Fruit fly (Drosophila melanogaster) whole organism, embryonic: ENCODE data around the gene Frmd5.

Experiments
- B-H2 ChIP-seq: fragments of 200-800 bp; sonication (Bioruptor generic); optimal IDR thresholded peaks from 2 replicates; lab custom pipeline; 2018; ENCODE audit warnings: missing biosample characterization, mild to moderate bottlenecking, missing genetic modification characterization
- CG10462 ChIP-seq: fragments of 200-800 bp; sonication (Bioruptor generic); optimal IDR thresholded peaks from 2 replicates; lab custom pipeline; 2016; ENCODE audit warnings: missing biosample characterization, missing genetic modification characterization
- CG2199 ChIP-seq: fragments of 200-800 bp; sonication (Bioruptor generic); IDR thresholded peaks from 3 replicates; pipeline ENCODE4 v1.3.6; 2022; ENCODE audit warnings: missing biosample characterization, missing genetic modification characterization
- CG2712 ChIP-seq: fragments of 200-800 bp; optimal IDR thresholded peaks from 3 replicates; lab custom pipeline; 2019; ENCODE audit warnings: missing biosample characterization, mild to moderate bottlenecking, missing genetic modification characterization, moderate library complexity
- CG30431 ChIP-seq: fragments of 200-800 bp; sonication (Bioruptor generic); optimal IDR thresholded peaks from 2 replicates; lab custom pipeline; 2017; ENCODE audit warnings: missing biosample characterization, missing genetic modification characterization
- CG33213 ChIP-seq: fragments of 200-800 bp; sonication (Bioruptor generic); optimal IDR thresholded peaks from 3 replicates; lab custom pipeline; 2016; ENCODE audit warnings: missing biosample characterization, missing genetic modification characterization
- CG33557 ChIP-seq: fragments of 200-800 bp; sonication (Bioruptor generic); optimal IDR thresholded peaks from 2 replicates; lab custom pipeline; 2019; ENCODE audit warnings: missing biosample characterization, mild to moderate bottlenecking, missing genetic modification characterization, moderate library complexity
- CG3847 ChIP-seq: fragments of 200-800 bp; sonication (Bioruptor generic); IDR thresholded peaks from 2 replicates; pipeline ENCODE4 v1.3.6; 2022; ENCODE audit warnings: missing biosample characterization, missing genetic modification characterization
- CG4617 ChIP-seq: fragments of 200-800 bp; sonication (Bioruptor generic); optimal IDR thresholded peaks from 3 replicates; lab custom pipeline; 2016; ENCODE audit warnings: missing biosample characterization, missing genetic modification characterization, borderline replicate concordance
- CG4707 ChIP-seq: fragments of 200-800 bp; sonication (Bioruptor generic); optimal IDR thresholded peaks from 2 replicates; lab custom pipeline; 2018; ENCODE audit warnings: missing biosample characterization, mild to moderate bottlenecking, missing genetic modification characterization, moderate library complexity
- CG5180 ChIP-seq: fragments of 200-800 bp; sonication (Bioruptor generic); optimal IDR thresholded peaks from 3 replicates; lab custom pipeline; 2017; ENCODE audit warnings: missing biosample characterization, missing genetic modification characterization, mild to moderate bottlenecking, moderate library complexity, missing genetic modification reagents
- CG6791 ChIP-seq: fragments of 200-800 bp; sonication (Bioruptor generic); IDR thresholded peaks from 3 replicates; pipeline ENCODE4 v1.3.6; 2022; ENCODE audit warnings: missing biosample characterization, missing genetic modification characterization; ENCODE audit not compliant: partially characterized antibody
- CG8924 ChIP-seq: fragments of 200-800 bp; optimal IDR thresholded peaks from 3 replicates; lab custom pipeline; 2019; ENCODE audit warnings: missing biosample characterization, mild to moderate bottlenecking, missing genetic modification characterization, moderate library complexity
- CG9437 ChIP-seq: fragments of 200-800 bp; sonication (Bioruptor generic); optimal IDR thresholded peaks from 2 replicates; lab custom pipeline; 2018; ENCODE audit warnings: missing biosample characterization, mild to moderate bottlenecking, missing genetic modification characterization
- CG9797 ChIP-seq: fragments of 200-800 bp; sonication (Bioruptor generic); optimal IDR thresholded peaks from 3 replicates; lab custom pipeline; 2018; ENCODE audit warnings: missing biosample characterization, mild to moderate bottlenecking, missing genetic modification characterization
- D19A ChIP-seq: fragments of 200-800 bp; optimal IDR thresholded peaks from 3 replicates; lab custom pipeline; 2019; ENCODE audit warnings: missing biosample characterization, mild to moderate bottlenecking, missing genetic modification characterization, moderate library complexity
- Doc2 ChIP-seq: fragments of 200-800 bp; sonication (Bioruptor generic); IDR thresholded peaks from 2 replicates; pipeline ENCODE4 v1.3.6; 2022; ENCODE audit warnings: missing biosample characterization, missing genetic modification characterization
- Dp ChIP-seq: fragments of 200-800 bp; sonication (Bioruptor generic); optimal IDR thresholded peaks from 2 replicates; lab custom pipeline; 2018; ENCODE audit warnings: missing biosample characterization, mild to moderate bottlenecking, missing genetic modification characterization, moderate library complexity
- Eip74EF ChIP-seq, 2 experiments: fragments of 200-800 bp in 1 of 2; fragments of >200 bp in 1 of 2; sonication (Bioruptor generic) in 1 of 2; optimal IDR thresholded peaks; 2 replicates each; lab custom pipeline; 2017 to 2019; ENCODE audit warnings: missing biosample characterization in 2 of 2, missing genetic modification characterization in 2 of 2, mild to moderate bottlenecking in 1 of 2, moderate library complexity in 1 of 2
- HLH3B ChIP-seq: fragments of 200-800 bp; sonication (Bioruptor generic); IDR thresholded peaks from 2 replicates; pipeline ENCODE4 v1.3.6; 2022; ENCODE audit warnings: missing biosample characterization, missing genetic modification characterization
- Hsf ChIP-seq: fragments of 200-800 bp; sonication (Bioruptor generic); optimal IDR thresholded peaks from 3 replicates; lab custom pipeline; 2016; ENCODE audit warnings: missing biosample characterization, missing genetic modification characterization
- Jarid2 ChIP-seq: fragments of 200-800 bp; sonication (Bioruptor generic); optimal IDR thresholded peaks from 3 replicates; lab custom pipeline; 2017; ENCODE audit warnings: mild to moderate bottlenecking, missing biosample characterization, missing genetic modification reagents, missing genetic modification characterization
- Med ChIP-seq: fragments of 200-800 bp; sonication (Bioruptor generic); peaks from one replicate; lab custom pipeline; 2016; ENCODE audit warnings: missing biosample characterization, missing genetic modification characterization, mild to moderate bottlenecking, inconsistent platforms, moderate library complexity
- NC2β ChIP-seq: fragments of 200-800 bp; sonication (Bioruptor generic); optimal IDR thresholded peaks from 2 replicates; lab custom pipeline; 2016; ENCODE audit warnings: missing biosample characterization, missing genetic modification characterization
- Nf-YB ChIP-seq: fragments of 200-800 bp; sonication (Bioruptor generic); optimal IDR thresholded peaks from 3 replicates; lab custom pipeline; 2019; ENCODE audit warnings: missing biosample characterization, mild to moderate bottlenecking, missing genetic modification characterization, moderate library complexity
- Nf-YC ChIP-seq: fragments of 200-800 bp; optimal IDR thresholded peaks from 3 replicates; lab custom pipeline; 2019; ENCODE audit warnings: missing biosample characterization, mild to moderate bottlenecking, missing genetic modification characterization, moderate library complexity
- Scr ChIP-seq: fragments of 200-800 bp; sonication (Bioruptor generic); IDR thresholded peaks from 2 replicates; pipeline ENCODE4 v1.3.6; 2022; ENCODE audit warnings: missing biosample characterization, missing genetic modification characterization; ENCODE audit not compliant: partially characterized antibody
- Sry-δ ChIP-seq: fragments of 200-800 bp; sonication (Bioruptor generic); optimal IDR thresholded peaks from 2 replicates; lab custom pipeline; 2016; ENCODE audit warnings: missing biosample characterization, missing genetic modification characterization
- Ssrp ChIP-seq: fragments of 200-800 bp; sonication (Bioruptor generic); optimal IDR thresholded peaks from 2 replicates; lab custom pipeline; 2018; ENCODE audit warnings: missing biosample characterization, mild to moderate bottlenecking, missing genetic modification characterization, moderate library complexity
- Xbp1 ChIP-seq: fragments of 200-800 bp; sonication (Bioruptor generic); optimal IDR thresholded peaks from 3 replicates; lab custom pipeline; 2016; ENCODE audit warnings: missing biosample characterization, mild to moderate bottlenecking, missing genetic modification characterization
- Xrp1 ChIP-seq: fragments of 200-800 bp; sonication (Bioruptor generic); IDR thresholded peaks from 2 replicates; pipeline ENCODE4 v1.3.6; 2022; ENCODE audit warnings: missing biosample characterization, missing genetic modification characterization
- abd-A ChIP-seq: fragments of 200-800 bp; sonication (Bioruptor generic); optimal IDR thresholded peaks from 3 replicates; lab custom pipeline; 2019; ENCODE audit warnings: missing biosample characterization, mild to moderate bottlenecking, missing genetic modification characterization, moderate library complexity
- bbx ChIP-seq: fragments of 200-800 bp; sonication (Bioruptor generic); IDR thresholded peaks from 2 replicates; pipeline ENCODE4 v1.3.6; 2022; ENCODE audit warnings: missing biosample characterization, missing genetic modification characterization; ENCODE audit not compliant: partially characterized antibody
- chinmo ChIP-seq: fragments of 200-800 bp; sonication (Bioruptor generic); IDR thresholded peaks from 4 replicates; pipeline ENCODE4 v1.3.6; 2022; ENCODE audit warnings: missing biosample characterization, missing genetic modification characterization; ENCODE audit not compliant: partially characterized antibody
- da ChIP-seq: fragments of 200-800 bp; sonication (Bioruptor generic); optimal IDR thresholded peaks from 2 replicates; lab custom pipeline; 2016; ENCODE audit warnings: missing biosample characterization, missing genetic modification characterization
- emc ChIP-seq: fragments of 200-800 bp; sonication (Bioruptor generic); optimal IDR thresholded peaks from 2 replicates; lab custom pipeline; 2016; ENCODE audit warnings: missing biosample characterization, missing genetic modification characterization
- gfzf ChIP-seq: fragments of 200-800 bp; sonication (Bioruptor generic); optimal IDR thresholded peaks from 2 replicates; lab custom pipeline; 2016; ENCODE audit warnings: missing biosample characterization, mild to moderate bottlenecking, missing genetic modification characterization, moderate library complexity
- insv ChIP-seq, 2 experiments: fragments of 200-800 bp; sonication (Bioruptor generic); optimal IDR thresholded peaks; 3 replicates each; lab custom pipeline; 2016 to 2018; ENCODE audit warnings: missing biosample characterization in 2 of 2, missing genetic modification characterization in 2 of 2
- luna ChIP-seq: fragments of 200-800 bp; sonication (Bioruptor generic); optimal IDR thresholded peaks from 2 replicates; lab custom pipeline; 2016; ENCODE audit warnings: missing biosample characterization, missing genetic modification characterization
- nerfin-1 ChIP-seq: fragments of 200-800 bp; sonication (Bioruptor generic); optimal IDR thresholded peaks from 3 replicates; lab custom pipeline; 2019; ENCODE audit warnings: missing biosample characterization, mild to moderate bottlenecking, missing genetic modification characterization, moderate library complexity
- nerfin-2 ChIP-seq: fragments of 200-800 bp; sonication (Bioruptor generic); IDR thresholded peaks from 2 replicates; pipeline ENCODE4 v1.3.6; 2022; ENCODE audit warnings: missing biosample characterization, missing genetic modification characterization; ENCODE audit not compliant: partially characterized antibody
- nmo ChIP-seq: fragments of 200-800 bp; sonication (Bioruptor generic); optimal IDR thresholded peaks from 2 replicates; lab custom pipeline; 2018; ENCODE audit warnings: missing biosample characterization, mild to moderate bottlenecking, missing genetic modification characterization, moderate library complexity
- pum ChIP-seq: fragments of 200-800 bp; sonication (Bioruptor generic); optimal IDR thresholded peaks from 2 replicates; lab custom pipeline; 2016; ENCODE audit warnings: missing biosample characterization, missing genetic modification characterization
- seq ChIP-seq: fragments of 200-800 bp; sonication (Bioruptor generic); IDR thresholded peaks from 2 replicates; pipeline ENCODE4 v1.3.6; 2022; ENCODE audit warnings: missing biosample characterization, missing genetic modification characterization
- tna ChIP-seq: fragments of 200-800 bp; sonication (Bioruptor generic); IDR thresholded peaks from 2 replicates; pipeline ENCODE4 v1.3.6; 2022; ENCODE audit warnings: missing biosample characterization, missing genetic modification characterization; ENCODE audit not compliant: partially characterized antibody
- vvl ChIP-seq: fragments of 200-800 bp; sonication (Bioruptor generic); IDR thresholded peaks from 2 replicates; pipeline ENCODE4 v1.3.6; 2022; ENCODE audit warnings: missing biosample characterization, missing genetic modification characterization

Frmd5 gene

DNA sequence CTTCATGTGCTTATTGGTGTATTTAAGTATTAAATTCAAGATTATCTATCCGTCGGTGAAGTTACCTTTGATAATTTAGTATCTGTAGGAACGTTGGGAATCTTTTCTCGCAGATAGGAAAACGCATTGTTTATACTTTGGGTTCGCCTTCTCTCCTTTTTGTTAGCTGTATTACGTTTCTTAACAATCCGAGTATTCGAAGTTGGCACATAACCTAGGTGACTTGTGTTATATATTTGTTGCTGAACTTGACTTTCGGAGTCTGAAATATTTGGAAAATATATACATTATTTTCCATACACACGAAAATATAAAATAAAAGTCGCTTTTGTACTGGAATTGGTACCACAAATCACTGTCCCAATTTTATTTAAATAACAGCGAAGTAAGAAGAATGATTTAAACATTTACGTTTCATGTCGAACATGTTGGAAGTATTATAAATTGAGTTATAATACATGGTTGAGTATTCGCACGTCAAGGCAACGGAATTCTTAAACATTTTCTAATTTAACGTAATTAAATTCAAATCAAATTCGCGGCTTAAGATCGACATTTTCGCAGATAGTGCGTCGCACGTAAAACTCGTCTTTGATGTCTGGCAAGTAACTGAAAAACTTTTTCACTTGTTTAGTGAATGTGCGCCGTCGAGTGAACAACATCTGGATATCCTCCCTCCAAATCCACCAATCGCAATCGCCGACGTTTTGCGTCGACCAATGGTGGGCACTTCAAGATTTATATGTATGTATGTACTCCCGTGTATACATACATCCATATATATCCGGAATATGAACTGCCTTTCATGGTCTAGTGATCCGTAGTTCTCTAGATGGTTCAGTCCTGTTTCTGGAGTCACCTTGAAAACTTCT lies 49.2 kb upstream of the Frmd5 start, which contains the start of gene Hand:
Gene Hand (minus strand): TSS at position 588 of the 872 bp plus-strand sequence.
- TF ChIP-seq Ssrp (tag; lab: Kevin White, UChicago) (no peak), Jarid2 (GFP tag; lab: Kevin White, UChicago) (peak; percentile 17), Nf-YC (peak; percentile 96), luna (no peak), CG5180 (GFP tag; lab: Kevin White, UChicago) (peak; percentile 41), CG8924 (no peak), CG9437 (no peak), CG2199 (0 out of 3 replicates have a peak, but pooled peaks have one; percentile 51), CG4707 (no peak), Nf-YB (peak; percentile 95), Xrp1 (no peak), emc (GFP tag; lab: Kevin White, UChicago) (no peak), CG3847 (GFP tag; lab: Robert Waterston, UW) (no peak), Hsf (GFP tag; lab: Kevin White, UChicago) (no peak), tna (GFP tag; lab: Robert Waterston, UW) (no peak)

DNA sequence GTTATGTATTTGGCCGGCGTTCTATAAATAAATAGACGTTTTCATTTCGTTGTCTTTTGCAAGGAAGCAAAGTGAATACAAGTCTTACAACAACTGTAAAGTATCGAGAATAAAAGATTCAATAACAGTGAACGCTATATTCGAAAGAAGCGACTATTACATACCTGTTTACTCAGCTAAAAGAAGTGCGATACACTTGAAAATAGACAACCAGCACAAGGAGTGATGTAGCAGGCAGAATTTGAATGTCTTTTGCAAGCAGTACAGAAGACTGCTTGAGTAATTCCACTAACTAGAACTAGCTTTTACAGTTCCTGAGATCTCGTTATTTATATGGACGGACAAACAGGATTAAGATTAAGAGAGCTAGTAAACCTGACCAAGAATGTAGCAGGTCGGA lies 45.9 kb upstream of the Frmd5 start:
- peak; percentile 54 for TF ChIP-seq bbx (GFP tag; lab: Robert Waterston, UW)
- peak; percentile 65; the same call in 1 of the 2 replicates for TF ChIP-seq nerfin-2
- no peak for TF ChIP-seq CG30431
- peak; percentile 62 for TF ChIP-seq CG4617 (GFP tag; lab: Kevin White, UChicago)
- peak; percentile 71 for TF ChIP-seq Nf-YC
- TF ChIP-seq gfzf = peak; percentile 13
- 0 out of 2 replicates have a peak, but pooled peaks have one; percentile 15 for TF ChIP-seq HLH3B (GFP tag; lab: Robert Waterston, UW)
- TF ChIP-seq CG33213 = peak; percentile 5
- TF ChIP-seq CG6791 (GFP tag; lab: Robert Waterston, UW) = peak; percentile 92
- peak; percentile 53 for TF ChIP-seq D19A (tag; lab: Kevin White, UChicago)
- TF ChIP-seq insv (GFP tag; optimal IDR thresholded peaks at IDR 0.05; lab: Kevin White, UChicago) = no peak
- peak; percentile 10 for TF ChIP-seq CG33557 (GFP tag; lab: Kevin White, UChicago)
- peak; percentile 81 for TF ChIP-seq Med (GFP tag; lab: Kevin White, UChicago)
- TF ChIP-seq CG10462 = peak; percentile 29
- peak; percentile 24 for TF ChIP-seq Sry-δ (GFP tag; lab: Kevin White, UChicago)
- peak; percentile 30 for TF ChIP-seq B-H2
- no peak for TF ChIP-seq abd-A (tag; lab: Kevin White, UChicago)
- no peak for TF ChIP-seq chinmo (GFP tag; lab: Robert Waterston, UW)
- peak; percentile 1 for TF ChIP-seq Xbp1
- peak; percentile 44; the same call in 1 of the 2 replicates for TF ChIP-seq Scr (GFP tag; lab: Robert Waterston, UW)
- TF ChIP-seq Eip74EF (GFP tag; optimal IDR thresholded peaks at IDR 0.05; lab: Kevin White, UChicago) = peak in 1 of 2 experiments; percentile 79
- TF ChIP-seq Dp (GFP tag; lab: Kevin White, UChicago) = peak; percentile 31
- TF ChIP-seq Doc2 = no peak
- no peak for TF ChIP-seq CG9797 (GFP tag; lab: Kevin White, UChicago)
- TF ChIP-seq seq = no peak
- peak; percentile 26 for TF ChIP-seq CG2712
- TF ChIP-seq da (GFP tag; lab: Kevin White, UChicago) = no peak
- TF ChIP-seq NC2β (GFP tag; lab: Kevin White, UChicago) = peak; percentile 23
- peak; percentile 40 for TF ChIP-seq nmo (GFP tag; lab: Kevin White, UChicago)
- peak; percentile 28 for TF ChIP-seq luna
- TF ChIP-seq vvl (GFP tag; lab: Robert Waterston, UW) = no peak
- peak; percentile 31 for TF ChIP-seq nerfin-1 (tag; lab: Kevin White, UChicago)
- TF ChIP-seq pum (GFP tag; lab: Kevin White, UChicago) = no peak
